Worm (Caenorhabditis elegans): ENCODE measurements around the gene T26E4.4.
"Not testable (repeated sequence)": the region's sequence is repeated elsewhere in the genome, so short reads cannot be mapped to it uniquely, and the experiment has no call there.

DNA sequence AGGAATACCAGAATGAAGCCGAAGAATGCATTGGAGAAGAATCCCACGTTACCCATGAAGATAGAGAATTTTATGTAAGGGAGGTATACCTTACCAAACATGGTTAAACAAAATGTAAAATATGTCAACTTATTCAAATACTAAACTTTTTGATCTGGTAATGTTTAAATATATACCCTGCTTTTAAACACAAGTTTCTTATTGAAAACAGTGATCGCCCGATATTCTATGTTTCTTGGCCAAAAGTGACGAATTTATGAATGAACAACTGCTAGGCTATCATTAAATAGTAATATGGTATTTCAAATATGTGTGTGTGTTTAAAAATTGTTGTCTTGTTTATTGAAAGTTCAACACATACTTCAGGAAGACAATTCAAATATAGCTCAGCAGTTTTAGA is 44.0 kb downstream of the T26E4.4 start, which contains the start of gene T23D5.8:
- not testable (repeated sequence) for TF ChIP-seq D1046.2 (GFP tag; IDR thresholded peaks at IDR 0.05); daf-12 (tag; optimal IDR thresholded peaks at IDR 0.05); lin-39 (tag; optimal IDR thresholded peaks at IDR 0.05); lsy-2 (tag; optimal IDR thresholded peaks at IDR 0.05); ceh-82 (tag; optimal IDR thresholded peaks at IDR 0.05); Y48G9A.11 (GFP tag; IDR thresholded peaks at IDR 0.05); ceh-62 (tag; optimal IDR thresholded peaks at IDR 0.05); ZK337.2 (GFP tag; IDR thresholded peaks at IDR 0.05); mep-1 (tag; optimal IDR thresholded peaks at IDR 0.05); mes-2 (tag; optimal IDR thresholded peaks at IDR 0.05; ENCODE audit: poor library complexity, severe bottlenecking); mdt-29 (GFP tag; IDR thresholded peaks at IDR 0.05); ces-1 (GFP tag; optimal IDR thresholded peaks at IDR 0.05); daf-19 (GFP tag; conservative IDR thresholded peaks at IDR 0.05)
